Worm (Caenorhabditis elegans) whole organism, L2 larva: ENCODE measurements around the gene ctsa-1.1.

ENCODE experiments used
- F13H6.1 ChIP-seq: sonication (generic microtip); optimal IDR thresholded peaks from 2 replicates; lab custom pipeline; 2016; ENCODE audit warnings: missing genetic modification characterization, missing compliant biosample characterization
- R02D3.7 ChIP-seq: fragments of 150-350 bp; optimal IDR thresholded peaks from 2 replicates; lab custom pipeline; 2014; ENCODE audit warnings: missing biosample characterization, missing genetic modification characterization
- Y55F3AM.14 ChIP-seq: fragments of 200-800 bp; sonication (Bioruptor generic); optimal IDR thresholded peaks from 2 replicates; lab custom pipeline; 2018; ENCODE audit warnings: mild to moderate bottlenecking, missing genetic modification characterization, missing compliant biosample characterization
- alr-1 ChIP-seq: fragments of 150-350 bp; optimal IDR thresholded peaks from 2 replicates; lab custom pipeline; 2014; ENCODE audit warnings: missing biosample characterization, missing genetic modification characterization
- aly-2 ChIP-seq: fragments of 150-350 bp; optimal IDR thresholded peaks from 2 replicates; lab custom pipeline; 2014; ENCODE audit warnings: missing biosample characterization, missing genetic modification characterization
- blmp-1 ChIP-seq: sonication (generic microtip); optimal IDR thresholded peaks from 2 replicates; lab custom pipeline; 2017; ENCODE audit warnings: missing genetic modification characterization, mild to moderate bottlenecking, missing compliant biosample characterization, antibody characterized with exemption, moderate library complexity; ENCODE audit not compliant: insufficient read depth
- ceh-16 ChIP-seq: fragments of 150-350 bp; optimal IDR thresholded peaks from 2 replicates; lab custom pipeline; 2014; ENCODE audit warnings: missing biosample characterization, missing genetic modification characterization
- ceh-82 ChIP-seq: fragments of 150-350 bp; optimal IDR thresholded peaks from 2 replicates; lab custom pipeline; 2014; ENCODE audit warnings: missing biosample characterization, missing genetic modification characterization
- crh-2 ChIP-seq: sonication (generic microtip); optimal IDR thresholded peaks from 2 replicates; lab custom pipeline; 2017; ENCODE audit warnings: missing biosample characterization, missing genetic modification characterization
- dmd-4 ChIP-seq: sonication (generic microtip); optimal IDR thresholded peaks from 2 replicates; lab custom pipeline; 2017; ENCODE audit warnings: missing biosample characterization, missing genetic modification characterization
- elt-3 ChIP-seq: sonication (generic microtip); optimal IDR thresholded peaks from 2 replicates; lab custom pipeline; 2017; ENCODE audit warnings: missing biosample characterization, missing genetic modification characterization
- fos-1 ChIP-seq: fragments of 150-350 bp; optimal IDR thresholded peaks from 2 replicates; lab custom pipeline; 2014; ENCODE audit warnings: missing biosample characterization, missing genetic modification characterization
- gmeb-1 ChIP-seq: fragments of 150-350 bp; optimal IDR thresholded peaks from 2 replicates; lab custom pipeline; 2014; ENCODE audit warnings: missing biosample characterization, missing genetic modification characterization
- lin-11 ChIP-seq: fragments of 150-350 bp; sonication (generic microtip); optimal IDR thresholded peaks from 2 replicates; lab custom pipeline; 2014; ENCODE audit warnings: missing biosample characterization, missing genetic modification characterization, inconsistent platforms, mixed read lengths
- lin-39 ChIP-seq: fragments of 150-350 bp; optimal IDR thresholded peaks from 2 replicates; lab custom pipeline; 2014; ENCODE audit warnings: missing biosample characterization, missing genetic modification reagents, missing genetic modification characterization
- lsy-2 ChIP-seq, 2 experiments: fragments of 150-350 bp in 1 of 2; sonication (generic microtip) in 1 of 2; optimal IDR thresholded peaks; 2 replicates each; lab custom pipeline; 2014 to 2017; ENCODE audit warnings: missing biosample characterization in 2 of 2, missing genetic modification characterization in 2 of 2
- mab-5 ChIP-seq: fragments of 150-350 bp; optimal IDR thresholded peaks from 2 replicates; lab custom pipeline; 2014; ENCODE audit warnings: missing biosample characterization, missing genetic modification characterization
- mbf-1 ChIP-seq: sonication (generic microtip); optimal IDR thresholded peaks from 2 replicates; lab custom pipeline; 2017; ENCODE audit warnings: missing biosample characterization, missing genetic modification characterization
- mdl-1 ChIP-seq, 2 experiments: fragments of 150-350 bp in 1 of 2; sonication (generic microtip) in 1 of 2; optimal IDR thresholded peaks; 2 replicates each; lab custom pipeline; 2017; ENCODE audit warnings: missing biosample characterization in 2 of 2, missing genetic modification characterization in 2 of 2
- nhr-10 ChIP-seq: sonication (generic microtip); optimal IDR thresholded peaks from 2 replicates; lab custom pipeline; 2017; ENCODE audit warnings: missing biosample characterization, missing genetic modification characterization
- nhr-11 ChIP-seq: fragments of 150-350 bp; optimal IDR thresholded peaks from 2 replicates; lab custom pipeline; 2014; ENCODE audit warnings: missing biosample characterization, missing genetic modification characterization
- nhr-12 ChIP-seq: fragments of 150-350 bp; optimal IDR thresholded peaks from 2 replicates; lab custom pipeline; 2014; ENCODE audit warnings: missing biosample characterization, missing genetic modification characterization
- nhr-21 ChIP-seq: fragments of 150-350 bp; optimal IDR thresholded peaks from 2 replicates; lab custom pipeline; 2014; ENCODE audit warnings: missing biosample characterization, missing genetic modification characterization
- nhr-23 ChIP-seq: fragments of 150-350 bp; optimal IDR thresholded peaks from 2 replicates; lab custom pipeline; 2014; ENCODE audit warnings: missing biosample characterization, missing genetic modification reagents, missing genetic modification characterization
- nhr-237 ChIP-seq: fragments of 150-350 bp; optimal IDR thresholded peaks from 2 replicates; lab custom pipeline; 2014; ENCODE audit warnings: missing biosample characterization, missing genetic modification characterization
- nhr-25 ChIP-seq: fragments of 150-350 bp; sonication (generic microtip); optimal IDR thresholded peaks from 3 replicates; lab custom pipeline; 2014; ENCODE audit warnings: missing biosample characterization, missing genetic modification characterization
- nhr-6 ChIP-seq: fragments of 150-350 bp; optimal IDR thresholded peaks from 2 replicates; lab custom pipeline; 2014; ENCODE audit warnings: missing biosample characterization, missing genetic modification characterization
- nhr-77 ChIP-seq: fragments of 150-350 bp; optimal IDR thresholded peaks from 2 replicates; lab custom pipeline; 2014; ENCODE audit warnings: missing biosample characterization, missing genetic modification characterization
- skn-1 ChIP-seq: sonication (generic microtip); optimal IDR thresholded peaks from 2 replicates; lab custom pipeline; 2017; ENCODE audit warnings: missing biosample characterization, missing genetic modification characterization
- sma-3 ChIP-seq: sonication (generic microtip); optimal IDR thresholded peaks from 2 replicates; lab custom pipeline; 2016; ENCODE audit warnings: missing genetic modification reagents, missing genetic modification characterization, missing compliant biosample characterization
- sma-9 ChIP-seq, 2 experiments: fragments of 150-350 bp in 1 of 2; sonication (generic microtip) in 1 of 2; optimal IDR thresholded peaks; 2 replicates each; lab custom pipeline; 2014 to 2016; ENCODE audit warnings: missing genetic modification characterization in 2 of 2, mild to moderate bottlenecking in 1 of 2, missing biosample characterization in 1 of 2, missing compliant biosample characterization in 1 of 2, missing genetic modification reagents in 1 of 2, moderate library complexity in 1 of 2
- snpc-4 ChIP-seq: fragments of 150-350 bp; optimal IDR thresholded peaks from 2 replicates; lab custom pipeline; 2014; ENCODE audit warnings: missing biosample characterization, missing genetic modification characterization
- unc-39 ChIP-seq: fragments of 150-350 bp; optimal IDR thresholded peaks from 2 replicates; lab custom pipeline; 2014; ENCODE audit warnings: missing biosample characterization, missing genetic modification characterization
- zag-1 ChIP-seq: fragments of 150-350 bp; optimal IDR thresholded peaks from 2 replicates; lab custom pipeline; 2014; ENCODE audit warnings: missing biosample characterization, missing genetic modification characterization
- ztf-1 ChIP-seq: fragments of 200-800 bp; sonication (Bioruptor generic); conservative IDR thresholded peaks from 2 replicates; pipeline ENCODE4 v1.3.6; 2022; ENCODE audit warnings: missing genetic modification characterization, missing compliant biosample characterization
- ztf-11 ChIP-seq: sonication (generic microtip); optimal IDR thresholded peaks from 2 replicates; lab custom pipeline; 2017; ENCODE audit warnings: missing biosample characterization, missing genetic modification characterization
- ztf-4 ChIP-seq: fragments of 150-350 bp; optimal IDR thresholded peaks from 2 replicates; lab custom pipeline; 2014; ENCODE audit warnings: missing biosample characterization, missing genetic modification characterization

Gene ctsa-1.1

ce11 chrII:4769096-4769495 lies 31.6 kb downstream of the ctsa-1.1 start:
- TF ChIP-seq sma-3 (GFP tag; lab: Kevin White, UChicago): peak; percentile 45
- peak; percentile 53 for TF ChIP-seq nhr-25 (tag; lab: Kevin White, UChicago)
- TF ChIP-seq mdl-1 (tag; optimal IDR thresholded peaks at IDR 0.05; lab: Kevin White, UChicago): no peak
- peak; percentile 2 for TF ChIP-seq sma-9 (GFP tag; optimal IDR thresholded peaks at IDR 0.05; lab: Kevin White, UChicago)
- TF ChIP-seq sma-9 (tag; optimal IDR thresholded peaks at IDR 0.05; lab: Kevin White, UChicago): no peak
- peak; percentile 5 for TF ChIP-seq fos-1 (tag; lab: Kevin White, UChicago)

- peak; percentile 45 for TF ChIP-seq crh-2 (tag; lab: Kevin White, UChicago)
- no peak for TF ChIP-seq ztf-1
- TF ChIP-seq R02D3.7 (tag; lab: Kevin White, UChicago): no peak
- TF ChIP-seq nhr-237 (tag; lab: Kevin White, UChicago): no peak
- peak; percentile 42 for TF ChIP-seq sma-9 (GFP tag; optimal IDR thresholded peaks at IDR 0.05; lab: Kevin White, UChicago)
- TF ChIP-seq sma-9 (tag; optimal IDR thresholded peaks at IDR 0.05; lab: Kevin White, UChicago): no peak
- TF ChIP-seq lin-11: no peak
- no peak for TF ChIP-seq mab-5
- no peak for TF ChIP-seq nhr-77 (tag; lab: Kevin White, UChicago)
- TF ChIP-seq ceh-16 (tag; lab: Kevin White, UChicago): no peak
- no peak for TF ChIP-seq dmd-4 (tag; lab: Kevin White, UChicago)
- peak; percentile 33 for TF ChIP-seq gmeb-1
- no peak for TF ChIP-seq snpc-4 (tag; lab: Kevin White, UChicago)
- TF ChIP-seq nhr-11 (tag; lab: Kevin White, UChicago): no peak
- peak; percentile 46 for TF ChIP-seq F13H6.1
- peak; percentile 91 for TF ChIP-seq fos-1 (tag; lab: Kevin White, UChicago)
- no peak for TF ChIP-seq lsy-2 (tag; optimal IDR thresholded peaks at IDR 0.05; lab: Kevin White, UChicago)
These were observed 32.4 kb downstream of the ctsa-1.1 start for ce11 chrII:4769886-4770285.

- no peak for TF ChIP-seq aly-2
- TF ChIP-seq nhr-23 (tag; lab: Kevin White, UChicago): no peak
- no peak for TF ChIP-seq nhr-12 (tag; lab: Kevin White, UChicago)
- TF ChIP-seq nhr-10: no peak
- TF ChIP-seq nhr-11 (tag; lab: Kevin White, UChicago): no peak
- no peak for TF ChIP-seq mbf-1 (tag; lab: Kevin White, UChicago)
- TF ChIP-seq unc-39: no peak
- TF ChIP-seq nhr-25 (tag; lab: Kevin White, UChicago): no peak
- no peak for TF ChIP-seq ztf-1
- no peak for TF ChIP-seq ceh-82 (tag; lab: Kevin White, UChicago)
- no peak for TF ChIP-seq skn-1
- TF ChIP-seq nhr-21: no peak
- TF ChIP-seq gmeb-1: no peak
- TF ChIP-seq Y55F3AM.14 (GFP tag; lab: Kevin White, UChicago): no peak
- TF ChIP-seq crh-2 (tag; lab: Kevin White, UChicago): no peak
- no peak for TF ChIP-seq alr-1 (tag; lab: Kevin White, UChicago)
- TF ChIP-seq mab-5: no peak
- TF ChIP-seq lin-39: no peak
- no peak for TF ChIP-seq nhr-6
- TF ChIP-seq fos-1 (tag; lab: Kevin White, UChicago): no peak
These were observed 33.8 kb downstream of the ctsa-1.1 start, which contains the start of gene F26G1.5 for ce11 chrII:4771282-4771681. TSS of gene F26G1.5 (minus strand) at chrII:4771382.

DNA sequence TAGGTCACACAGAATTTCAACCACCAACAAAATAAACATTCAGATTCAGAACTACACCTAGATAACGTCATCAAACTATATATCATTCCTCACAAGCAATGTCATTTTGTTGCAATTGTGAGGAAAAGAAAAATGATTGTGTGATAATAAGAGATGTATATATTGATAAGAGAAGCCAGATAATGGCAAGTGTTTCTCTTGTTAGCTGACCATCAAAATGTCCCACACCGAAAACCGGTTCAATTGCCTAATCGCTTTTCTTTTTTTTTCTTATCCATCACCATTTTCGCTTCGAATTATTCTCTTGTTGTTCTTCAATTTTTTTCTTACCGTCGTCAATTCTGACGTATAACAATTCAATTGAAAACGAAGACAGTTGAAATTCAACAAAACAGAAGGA lies 35.0 kb downstream of the ctsa-1.1 start:
- TF ChIP-seq sma-9 (GFP tag; optimal IDR thresholded peaks at IDR 0.05; lab: Kevin White, UChicago) (no peak), sma-9 (tag; optimal IDR thresholded peaks at IDR 0.05; lab: Kevin White, UChicago) (no peak), blmp-1 (tag; lab: Kevin White, UChicago) (peak; percentile 18), F13H6.1 (peak; percentile 12), fos-1 (tag; lab: Kevin White, UChicago) (peak; percentile 2)

DNA sequence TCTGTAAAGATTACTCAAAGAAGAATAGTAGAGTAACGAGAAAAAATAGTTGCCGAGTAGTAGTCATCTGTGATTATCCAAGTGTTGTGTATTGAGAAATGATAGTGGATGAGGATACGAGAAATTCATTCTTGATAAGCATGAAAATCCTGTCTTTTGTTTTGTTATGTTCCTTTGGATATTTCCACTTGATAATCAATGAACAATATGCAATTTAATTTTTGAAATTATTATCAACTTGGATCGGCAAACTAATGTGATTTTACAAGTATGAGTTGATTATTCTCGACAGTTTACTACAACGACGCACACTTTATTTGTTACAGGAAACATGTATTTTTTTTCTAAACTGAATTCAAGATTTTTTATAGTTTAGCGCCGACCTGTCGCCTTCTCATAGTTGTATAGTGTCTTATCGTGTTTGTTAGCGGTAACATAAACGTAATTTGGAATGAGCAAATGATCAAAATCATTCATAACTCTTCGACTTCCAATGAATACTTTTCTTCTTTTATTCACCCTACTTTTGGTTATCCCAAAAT lies 36.5 kb downstream of the ctsa-1.1 start, which contains the start of the genes F26G1.9 and F26G1.10:
Gene F26G1.9 (minus strand): TSS at position 101 of the 542 bp plus-strand sequence.
Gene F26G1.10 (plus strand): TSS at position 492 of the 542 bp plus-strand sequence.
- TF ChIP-seq nhr-23 (tag; lab: Kevin White, UChicago) (no peak), mdl-1 (tag; optimal IDR thresholded peaks at IDR 0.05; lab: Kevin White, UChicago) (no peak), ceh-16 (tag; lab: Kevin White, UChicago) (no peak), ztf-4 (tag; lab: Kevin White, UChicago) (no peak), aly-2 (no peak), zag-1 (tag; lab: Kevin White, UChicago) (no peak), elt-3 (tag; lab: Kevin White, UChicago) (no peak), fos-1 (tag; lab: Kevin White, UChicago) (peak; percentile 28), ztf-11 (no peak)
